Fruit fly (Drosophila melanogaster): ENCODE measurements around the gene CG17770.

CG17770 gene

dm6 chr3R:25778205-25778604 lies 33.5 kb upstream of the CG17770 start, which contains the start of gene CG4956:
Gene CG4956, minus strand, starts transcription at chr3R:25778305.
- TF ChIP-seq CG34367 (tag; optimal IDR thresholded peaks at IDR 0.05), result no peak
- TF ChIP-seq Pif1A (GFP tag; optimal IDR thresholded peaks at IDR 0.05), result no peak
- no peak for TF ChIP-seq gl (tag; optimal IDR thresholded peaks at IDR 0.05)
- no peak for TF ChIP-seq CG17806 (tag; optimal IDR thresholded peaks at IDR 0.05)
- no peak for TF ChIP-seq EcR (GFP tag; optimal IDR thresholded peaks at IDR 0.05)
- TF ChIP-seq Pif1B (GFP tag; optimal IDR thresholded peaks at IDR 0.05), result no peak
- no peak for TF ChIP-seq CG10348 (GFP tag; IDR thresholded peaks at IDR 0.05)
- no peak for TF ChIP-seq CG13204 (GFP tag; optimal IDR thresholded peaks at IDR 0.05)
- TF ChIP-seq fd96Ca (GFP tag; IDR thresholded peaks at IDR 0.05), result no peak
- no peak for TF ChIP-seq D1 (tag; optimal IDR thresholded peaks at IDR 0.05)
- TF ChIP-seq Snoo (tag; optimal IDR thresholded peaks at IDR 0.05), result no peak
- TF ChIP-seq CG14655 (GFP tag; optimal IDR thresholded peaks at IDR 0.05), result no peak
- no peak for TF ChIP-seq CG12605 (GFP tag; IDR thresholded peaks at IDR 0.05)
- TF ChIP-seq rn (GFP tag; IDR thresholded peaks at IDR 0.05), result no peak
- TF ChIP-seq CG9948 (tag; optimal IDR thresholded peaks at IDR 0.05), result no peak
- TF ChIP-seq CG8159 (tag; optimal IDR thresholded peaks at IDR 0.05), result no peak
- TF ChIP-seq CG32121 (GFP tag; IDR thresholded peaks at IDR 0.05), result no peak
- TF ChIP-seq CG4496 (GFP tag; IDR thresholded peaks at IDR 0.05), result no peak

- TF ChIP-seq CG34367 (tag; optimal IDR thresholded peaks at IDR 0.05), result no peak
- no peak for TF ChIP-seq EcR (GFP tag; optimal IDR thresholded peaks at IDR 0.05)
- TF ChIP-seq Ets98B (GFP tag; IDR thresholded peaks at IDR 0.05), result no peak
- TF ChIP-seq CG14655 (GFP tag; optimal IDR thresholded peaks at IDR 0.05), result no peak
- no peak for TF ChIP-seq CG8159 (tag; optimal IDR thresholded peaks at IDR 0.05)
- TF ChIP-seq Snoo (tag; optimal IDR thresholded peaks at IDR 0.05), result no peak
These were observed 28.8 kb upstream of the CG17770 start for dm6 chr3R:25782855-25783424.

- TF ChIP-seq CG14655 (GFP tag; optimal IDR thresholded peaks at IDR 0.05) (no peak), D1 (tag; optimal IDR thresholded peaks at IDR 0.05) (no peak), fd96Ca (GFP tag; IDR thresholded peaks at IDR 0.05) (no peak), Snoo (tag; optimal IDR thresholded peaks at IDR 0.05) (no peak), CG8301 (tag; optimal IDR thresholded peaks at IDR 0.05) (no peak), Pif1A (GFP tag; optimal IDR thresholded peaks at IDR 0.05) (no peak), EcR (GFP tag; optimal IDR thresholded peaks at IDR 0.05) (no peak), rn (GFP tag; IDR thresholded peaks at IDR 0.05) (no peak), CG17806 (tag; optimal IDR thresholded peaks at IDR 0.05) (no peak), CG34367 (tag; optimal IDR thresholded peaks at IDR 0.05) (no peak), Ets98B (GFP tag; IDR thresholded peaks at IDR 0.05) (no peak), CG13204 (GFP tag; optimal IDR thresholded peaks at IDR 0.05) (no peak)
These were observed 24.5 kb upstream of the CG17770 start, which contains the start of gene CG4960 for dm6 chr3R:25787198-25787597. Gene CG4960, minus strand, starts transcription at chr3R:25787298.

- TF ChIP-seq Ets98B (GFP tag; IDR thresholded peaks at IDR 0.05) (no peak), fd96Ca (GFP tag; IDR thresholded peaks at IDR 0.05) (no peak)
These were observed 22.4 kb upstream of the CG17770 start, which contains the start of gene CG31380 for dm6 chr3R:25789355-25789754. Gene CG31380, minus strand, starts transcription at chr3R:25789455.

- TF ChIP-seq CG34367 (tag; optimal IDR thresholded peaks at IDR 0.05) (no peak), D1 (tag; optimal IDR thresholded peaks at IDR 0.05) (no peak), Pif1B (GFP tag; optimal IDR thresholded peaks at IDR 0.05) (no peak), CG32121 (GFP tag; IDR thresholded peaks at IDR 0.05) (no peak), CG13204 (GFP tag; optimal IDR thresholded peaks at IDR 0.05) (no peak), CG17806 (tag; optimal IDR thresholded peaks at IDR 0.05) (no peak), gl (tag; optimal IDR thresholded peaks at IDR 0.05) (no peak), CG9948 (tag; optimal IDR thresholded peaks at IDR 0.05) (no peak), Pif1A (GFP tag; optimal IDR thresholded peaks at IDR 0.05) (no peak), CG8159 (tag; optimal IDR thresholded peaks at IDR 0.05) (no peak), CG8301 (tag; optimal IDR thresholded peaks at IDR 0.05) (no peak), Ets98B (GFP tag; IDR thresholded peaks at IDR 0.05) (no peak), EcR (GFP tag; optimal IDR thresholded peaks at IDR 0.05) (no peak), CG12605 (GFP tag; IDR thresholded peaks at IDR 0.05) (no peak), CG14655 (GFP tag; optimal IDR thresholded peaks at IDR 0.05) (no peak), CG15710 (tag; optimal IDR thresholded peaks at IDR 0.05) (no peak), CG4496 (GFP tag; IDR thresholded peaks at IDR 0.05) (no peak), rn (GFP tag; IDR thresholded peaks at IDR 0.05) (no peak), Snoo (tag; optimal IDR thresholded peaks at IDR 0.05) (no peak), CG10348 (GFP tag; IDR thresholded peaks at IDR 0.05) (no peak)
These were observed 21.3 kb upstream of the CG17770 start, which contains the start of gene CG31093 for dm6 chr3R:25790371-25790770. Gene CG31093, minus strand, starts transcription at chr3R:25790471.

dm6 chr3R:25791807-25792206 lies 19.9 kb upstream of the CG17770 start:
- TF ChIP-seq CG10348 (GFP tag; IDR thresholded peaks at IDR 0.05), result no peak
- no peak for TF ChIP-seq rn (GFP tag; IDR thresholded peaks at IDR 0.05)
- no peak for TF ChIP-seq CG32121 (GFP tag; IDR thresholded peaks at IDR 0.05)
- TF ChIP-seq Pif1B (GFP tag; optimal IDR thresholded peaks at IDR 0.05), result no peak
- no peak for TF ChIP-seq CG34367 (tag; optimal IDR thresholded peaks at IDR 0.05)
- TF ChIP-seq Pif1A (GFP tag; optimal IDR thresholded peaks at IDR 0.05), result no peak
- no peak for TF ChIP-seq gl (tag; optimal IDR thresholded peaks at IDR 0.05)
- TF ChIP-seq EcR (GFP tag; optimal IDR thresholded peaks at IDR 0.05), result no peak
- no peak for TF ChIP-seq Ets98B (GFP tag; IDR thresholded peaks at IDR 0.05)
- no peak for TF ChIP-seq CG13204 (GFP tag; optimal IDR thresholded peaks at IDR 0.05)
- no peak for TF ChIP-seq CG15710 (tag; optimal IDR thresholded peaks at IDR 0.05)
- no peak for TF ChIP-seq CG8301 (tag; optimal IDR thresholded peaks at IDR 0.05)
- no peak for TF ChIP-seq CG9948 (tag; optimal IDR thresholded peaks at IDR 0.05)
- TF ChIP-seq fd96Ca (GFP tag; IDR thresholded peaks at IDR 0.05), result no peak
- no peak for TF ChIP-seq CG4496 (GFP tag; IDR thresholded peaks at IDR 0.05)
- no peak for TF ChIP-seq CG8159 (tag; optimal IDR thresholded peaks at IDR 0.05)
- TF ChIP-seq CG14655 (GFP tag; optimal IDR thresholded peaks at IDR 0.05), result no peak
- TF ChIP-seq Snoo (tag; optimal IDR thresholded peaks at IDR 0.05), result no peak
